Worm (Caenorhabditis elegans): ENCODE data around the gene dct-18.

dct-18 gene

ce11 chrII:12965589-12965988 is 33.9 kb downstream of the dct-18 start:
- TF ChIP-seq unc-62 (GFP tag; optimal IDR thresholded peaks at IDR 0.05) = no peak
- no peak for TF ChIP-seq ham-2 (GFP tag; optimal IDR thresholded peaks at IDR 0.05)
- no peak for TF ChIP-seq blmp-1 (tag; optimal IDR thresholded peaks at IDR 0.05)
- no peak for TF ChIP-seq mep-1 (tag; optimal IDR thresholded peaks at IDR 0.05)
- no peak for TF ChIP-seq unc-39 (tag; optimal IDR thresholded peaks at IDR 0.05)
- TF ChIP-seq nhr-2 (tag; optimal IDR thresholded peaks at IDR 0.05) = no peak
- TF ChIP-seq sem-2 (GFP tag; optimal IDR thresholded peaks at IDR 0.05) = no peak
- no peak for TF ChIP-seq zip-8 (tag; optimal IDR thresholded peaks at IDR 0.05)
- TF ChIP-seq lin-13 (tag; optimal IDR thresholded peaks at IDR 0.05) = no peak
- TF ChIP-seq elt-1 (tag; optimal IDR thresholded peaks at IDR 0.05; ENCODE audit: borderline replicate concordance, insufficient read depth) = no peak
- no peak for TF ChIP-seq hlh-1 (tag; optimal IDR thresholded peaks at IDR 0.05)
- no peak for TF ChIP-seq flh-1 (GFP tag; optimal IDR thresholded peaks at IDR 0.05)
- TF ChIP-seq M03D4.4 (tag; optimal IDR thresholded peaks at IDR 0.05) = no peak
- no peak for TF ChIP-seq ceh-43 (GFP tag; optimal IDR thresholded peaks at IDR 0.05)

ce11 chrII:12966274-12966673 is 34.6 kb downstream of the dct-18 start:
- TF ChIP-seq zip-8 (tag; optimal IDR thresholded peaks at IDR 0.05) = peak; percentile 100
- no peak for TF ChIP-seq sem-2 (GFP tag; optimal IDR thresholded peaks at IDR 0.05)
- TF ChIP-seq nhr-12 (tag; optimal IDR thresholded peaks at IDR 0.05) = no peak

ce11 chrII:12968448-12968969 is 36.8 kb downstream of the dct-18 start:
- no peak for TF ChIP-seq nhr-76 (tag; optimal IDR thresholded peaks at IDR 0.05)
- peak; percentile 56 for TF ChIP-seq ceh-83 (GFP tag; optimal IDR thresholded peaks at IDR 0.05)

ce11 chrII:12969622-12970021 is 37.9 kb downstream of the dct-18 start, which contains the start of gene Y38F1A.4:
Y38F1A.4 (minus strand) TSS chrII:12969722.
- no peak for TF ChIP-seq snpc-4 (tag; optimal IDR thresholded peaks at IDR 0.05)
- peak; percentile 1 for TF ChIP-seq zip-8 (tag; optimal IDR thresholded peaks at IDR 0.05)

ce11 chrII:12978658-12979057 is 47.0 kb downstream of the dct-18 start:
- no peak for TF ChIP-seq unc-120 (tag; optimal IDR thresholded peaks at IDR 0.05; ENCODE audit: poor library complexity, severe bottlenecking)
- TF ChIP-seq nhr-2 (tag; optimal IDR thresholded peaks at IDR 0.05) = peak; percentile 99
- TF ChIP-seq ces-1 (GFP tag; optimal IDR thresholded peaks at IDR 0.05) = no peak
- TF ChIP-seq unc-62 (GFP tag; optimal IDR thresholded peaks at IDR 0.05) = peak; percentile 46
- TF ChIP-seq mep-1 (tag; optimal IDR thresholded peaks at IDR 0.05) = no peak
- TF ChIP-seq ceh-83 (GFP tag; optimal IDR thresholded peaks at IDR 0.05) = peak; percentile 23
- no peak for TF ChIP-seq drap-1 (GFP tag; optimal IDR thresholded peaks at IDR 0.05)
- TF ChIP-seq sptf-1 (tag; optimal IDR thresholded peaks at IDR 0.05) = no peak
- peak; percentile 96 for TF ChIP-seq zip-8 (tag; optimal IDR thresholded peaks at IDR 0.05)

ce11 chrII:12980212-12980611 is 48.5 kb downstream of the dct-18 start, which contains the start of gene cyd-1:
cyd-1 (plus strand) TSS chrII:12980591.
- TF ChIP-seq sem-2 (GFP tag; optimal IDR thresholded peaks at IDR 0.05) (no peak), nhr-2 (tag; optimal IDR thresholded peaks at IDR 0.05) (no peak), lin-13 (tag; optimal IDR thresholded peaks at IDR 0.05) (no peak), ham-2 (GFP tag; optimal IDR thresholded peaks at IDR 0.05) (no peak), elt-1 (tag; optimal IDR thresholded peaks at IDR 0.05; ENCODE audit: borderline replicate concordance, insufficient read depth) (peak; percentile 18)

- no peak for TF ChIP-seq ham-2 (GFP tag; optimal IDR thresholded peaks at IDR 0.05)
- TF ChIP-seq nhr-2 (tag; optimal IDR thresholded peaks at IDR 0.05) = no peak
- peak; percentile 55 for TF ChIP-seq unc-62 (GFP tag; optimal IDR thresholded peaks at IDR 0.05)
- peak; percentile 86 for TF ChIP-seq elt-1 (tag; optimal IDR thresholded peaks at IDR 0.05; ENCODE audit: borderline replicate concordance, insufficient read depth)
- no peak for TF ChIP-seq unc-39 (tag; optimal IDR thresholded peaks at IDR 0.05)
- no peak for TF ChIP-seq sem-2 (GFP tag; optimal IDR thresholded peaks at IDR 0.05)
These were observed 50.4 kb downstream of the dct-18 start for ce11 chrII:12981980-12982575.

ce11 chrII:12982830-12983229 is 51.2 kb downstream of the dct-18 start:
- no peak for TF ChIP-seq ztf-11 (tag; optimal IDR thresholded peaks at IDR 0.05)
- no peak for TF ChIP-seq ceh-83 (GFP tag; optimal IDR thresholded peaks at IDR 0.05)
- no peak for TF ChIP-seq mls-2 (tag; optimal IDR thresholded peaks at IDR 0.05)
- TF ChIP-seq lin-32 (GFP tag; optimal IDR thresholded peaks at IDR 0.05) = no peak
- TF ChIP-seq elt-3 (tag; optimal IDR thresholded peaks at IDR 0.05) = no peak
- TF ChIP-seq ces-1 (GFP tag; optimal IDR thresholded peaks at IDR 0.05) = no peak
- no peak for TF ChIP-seq snpc-4 (tag; optimal IDR thresholded peaks at IDR 0.05)
- TF ChIP-seq blmp-1 (tag; optimal IDR thresholded peaks at IDR 0.05) = no peak
- no peak for TF ChIP-seq flh-1 (GFP tag; optimal IDR thresholded peaks at IDR 0.05)
- no peak for TF ChIP-seq tbx-8 (GFP tag; optimal IDR thresholded peaks at IDR 0.05)
- no peak for TF ChIP-seq lin-13 (tag; optimal IDR thresholded peaks at IDR 0.05)
- TF ChIP-seq ham-2 (GFP tag; optimal IDR thresholded peaks at IDR 0.05) = no peak

All from whole organism, mixed stage, embryonic.